Worm (Caenorhabditis elegans): ENCODE data around the gene cwn-1.
"Not testable (repeated sequence)": the region's sequence is repeated elsewhere in the genome, so short reads cannot be mapped to it uniquely, and the experiment has no call there.

Gene cwn-1

DNA sequence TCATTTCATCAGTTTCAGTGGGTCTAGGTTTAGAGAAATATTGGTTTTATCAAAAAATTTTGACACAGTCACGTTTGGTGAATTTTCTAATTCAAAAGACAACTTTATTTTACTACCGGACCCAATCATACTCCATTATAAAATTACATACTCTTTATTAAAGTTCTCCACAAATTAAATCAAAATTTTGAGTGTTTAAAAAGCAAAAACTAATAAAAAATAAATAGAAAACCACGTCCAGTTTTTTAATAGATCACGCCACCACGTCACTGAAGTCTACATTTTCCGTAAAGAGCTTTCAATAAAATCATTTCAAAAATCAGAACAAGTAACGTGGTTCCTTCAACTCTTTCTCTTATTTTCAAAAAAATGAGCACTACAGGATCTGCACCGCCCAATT is 27.5 kb downstream of the cwn-1 start, which contains the start of gene txt-1:
txt-1 (plus strand) TSS at position 301 of the 400 bp plus-strand sequence.
- TF ChIP-seq tab-1 (GFP tag; IDR thresholded peaks at IDR 0.05) (no peak), med-1 (GFP tag; optimal IDR thresholded peaks at IDR 0.05; ENCODE audit: insufficient read depth) (no peak), cog-1 (tag; optimal IDR thresholded peaks at IDR 0.05) (no peak), ztf-23 (GFP tag; IDR thresholded peaks at IDR 0.05) (no peak), klf-2 (GFP tag; conservative IDR thresholded peaks at IDR 0.05) (no peak), flt-1 (GFP tag; IDR thresholded peaks at IDR 0.05) (no peak), ztf-29 (GFP tag; IDR thresholded peaks at IDR 0.05) (no peak), T22C8.4 (GFP tag; IDR thresholded peaks at IDR 0.05) (no peak), ref-1 (GFP tag; conservative IDR thresholded peaks at IDR 0.05) (no peak)

DNA sequence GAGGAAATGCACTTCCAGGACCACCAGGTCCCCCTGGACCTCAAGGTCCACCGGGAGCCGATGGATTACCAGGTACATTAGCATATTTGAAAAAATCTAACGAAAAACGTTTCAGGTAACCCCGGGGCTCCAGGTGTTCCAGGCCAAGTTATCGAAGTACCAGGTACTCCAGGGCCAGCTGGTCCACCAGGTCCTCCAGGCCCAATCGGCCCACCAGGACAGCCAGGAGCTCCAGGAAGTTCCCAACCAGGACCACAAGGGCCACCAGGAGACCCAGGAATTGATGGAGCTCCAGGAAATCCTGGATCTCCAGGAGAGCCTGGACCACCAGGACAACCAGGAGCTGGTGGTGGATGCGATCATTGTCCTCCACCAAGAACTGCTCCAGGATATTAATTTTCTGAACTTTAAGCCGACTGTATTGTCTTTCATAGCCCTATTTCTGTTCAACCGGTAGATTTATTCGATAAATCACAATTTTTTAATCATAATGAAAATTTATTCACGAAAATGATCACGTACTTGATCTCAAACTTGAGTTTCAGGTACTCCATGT is 28.0 kb downstream of the cwn-1 start:
- TF ChIP-seq flt-1 (GFP tag; IDR thresholded peaks at IDR 0.05) (no peak), ztf-29 (GFP tag; IDR thresholded peaks at IDR 0.05) (no peak), ztf-23 (GFP tag; IDR thresholded peaks at IDR 0.05) (no peak), klf-2 (GFP tag; conservative IDR thresholded peaks at IDR 0.05) (no peak), tab-1 (GFP tag; IDR thresholded peaks at IDR 0.05) (no peak), med-1 (GFP tag; optimal IDR thresholded peaks at IDR 0.05; ENCODE audit: insufficient read depth) (no peak), ref-1 (GFP tag; conservative IDR thresholded peaks at IDR 0.05) (no peak), cog-1 (tag; optimal IDR thresholded peaks at IDR 0.05) (no peak), T22C8.4 (GFP tag; IDR thresholded peaks at IDR 0.05) (no peak)

ce11 chrII:104234-104633 is 29.2 kb downstream of the cwn-1 start, which contains the start of gene col-68:
TSS of gene col-68 (plus strand) at chrII:104534.
- TF ChIP-seq flt-1 (GFP tag; IDR thresholded peaks at IDR 0.05) (no peak), cog-1 (tag; optimal IDR thresholded peaks at IDR 0.05) (no peak)

DNA sequence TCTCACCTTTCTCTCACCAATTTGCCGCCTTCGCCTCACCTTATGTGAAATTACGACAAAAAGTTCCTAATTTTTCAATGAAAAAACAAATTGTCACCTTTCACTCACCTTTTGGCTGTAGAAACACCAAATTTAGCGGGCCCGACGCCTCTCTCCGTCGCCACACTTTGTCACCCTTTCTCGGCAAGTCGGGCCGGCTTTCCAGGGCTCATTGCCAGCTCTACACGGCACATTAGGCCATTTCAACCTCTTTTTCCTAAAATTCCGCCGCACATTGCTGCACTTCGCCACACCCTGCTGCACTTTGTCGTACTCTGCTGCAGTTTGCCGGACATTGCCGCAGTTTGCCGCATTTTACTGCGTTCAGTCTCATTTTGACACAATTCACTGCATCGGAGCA is 32.2 kb downstream of the cwn-1 start:
- no peak for TF ChIP-seq T22C8.4 (GFP tag; IDR thresholded peaks at IDR 0.05)
- TF ChIP-seq tab-1 (GFP tag; IDR thresholded peaks at IDR 0.05) = no peak
- TF ChIP-seq flt-1 (GFP tag; IDR thresholded peaks at IDR 0.05) = no peak
- TF ChIP-seq klf-2 (GFP tag; conservative IDR thresholded peaks at IDR 0.05) = no peak

DNA sequence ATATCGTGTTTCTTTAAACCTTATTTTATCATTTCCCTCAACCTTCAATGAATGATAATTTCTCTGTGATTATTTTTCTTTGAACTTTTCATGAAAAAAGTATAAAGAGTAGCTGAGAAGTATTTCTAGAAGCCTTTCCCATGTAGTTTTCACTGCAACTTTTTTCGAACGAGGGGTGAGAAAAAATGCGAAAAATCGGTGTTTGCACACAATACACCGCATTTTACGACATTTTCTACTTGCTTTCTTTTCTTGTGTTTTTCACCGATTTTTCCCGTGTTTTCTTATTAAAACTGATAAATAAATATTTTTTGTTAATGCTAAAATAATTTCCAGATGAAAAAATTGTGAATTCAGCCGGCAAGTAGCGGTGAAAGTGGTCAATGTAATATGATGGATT is 34.5 kb downstream of the cwn-1 start, which contains the start of gene C50D2.10:
C50D2.10 (plus strand) TSS at position 245 of the 400 bp plus-strand sequence.
- TF ChIP-seq cog-1 (tag; optimal IDR thresholded peaks at IDR 0.05); T22C8.4 (GFP tag; IDR thresholded peaks at IDR 0.05); ztf-23 (GFP tag; IDR thresholded peaks at IDR 0.05): not testable (repeated sequence)

DNA sequence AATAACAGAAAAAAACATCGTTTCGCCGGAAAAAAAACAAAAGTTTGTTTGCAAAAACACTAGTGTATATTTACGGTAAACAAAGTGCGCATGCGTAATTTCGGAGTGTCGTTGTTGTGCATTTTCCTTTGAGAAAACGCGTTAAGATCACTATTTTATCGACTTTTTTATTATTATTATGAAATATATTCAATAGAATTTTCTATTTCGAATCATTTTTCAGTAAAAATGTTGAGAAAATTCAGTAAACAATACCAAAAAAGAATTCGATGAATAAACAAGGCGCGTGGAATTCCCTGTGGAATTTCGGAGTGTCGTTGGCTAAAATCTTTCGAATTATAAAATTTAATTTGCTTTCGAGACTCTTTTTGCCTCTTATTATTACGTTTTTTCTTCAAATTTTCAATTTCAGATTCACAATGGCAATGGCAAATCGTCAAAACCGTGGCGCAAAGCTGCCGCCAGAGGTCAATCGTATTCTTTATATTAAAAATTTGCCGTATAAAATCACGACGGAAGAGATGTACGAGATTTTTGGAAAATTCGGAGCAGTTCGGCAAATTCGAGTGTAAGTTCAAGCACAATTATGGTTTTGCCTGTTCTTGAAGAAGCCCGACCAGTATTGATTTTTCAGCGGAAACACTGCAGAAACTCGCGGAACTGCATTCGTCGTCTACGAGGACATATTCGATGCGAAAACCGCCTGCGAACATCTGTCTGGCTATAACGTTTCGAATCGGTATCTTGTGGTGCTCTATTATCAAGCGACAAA is 35.2 kb downstream of the cwn-1 start, which contains the start of the genes luc-7L3 and sftb-6:
luc-7L3 (minus strand) TSS at position 36 of the 772 bp plus-strand sequence.
sftb-6 (plus strand) TSS at position 413 of the 772 bp plus-strand sequence.
- TF ChIP-seq klf-2 (GFP tag; conservative IDR thresholded peaks at IDR 0.05) (no peak), ztf-23 (GFP tag; IDR thresholded peaks at IDR 0.05) (no peak), T22C8.4 (GFP tag; IDR thresholded peaks at IDR 0.05) (peak; percentile 28; the same call in 1 of the 2 replicates), flt-1 (GFP tag; IDR thresholded peaks at IDR 0.05) (no peak), med-1 (GFP tag; optimal IDR thresholded peaks at IDR 0.05; ENCODE audit: insufficient read depth) (no peak), tab-1 (GFP tag; IDR thresholded peaks at IDR 0.05) (no peak), cog-1 (tag; optimal IDR thresholded peaks at IDR 0.05) (peak; percentile 13), ztf-29 (GFP tag; IDR thresholded peaks at IDR 0.05) (no peak), ref-1 (GFP tag; conservative IDR thresholded peaks at IDR 0.05) (no peak)

- no peak for TF ChIP-seq ref-1 (GFP tag; conservative IDR thresholded peaks at IDR 0.05)
- no peak for TF ChIP-seq flt-1 (GFP tag; IDR thresholded peaks at IDR 0.05)
- no peak for TF ChIP-seq ztf-23 (GFP tag; IDR thresholded peaks at IDR 0.05)
- no peak for TF ChIP-seq med-1 (GFP tag; optimal IDR thresholded peaks at IDR 0.05; ENCODE audit: insufficient read depth)
- TF ChIP-seq klf-2 (GFP tag; conservative IDR thresholded peaks at IDR 0.05) = no peak
- no peak for TF ChIP-seq tab-1 (GFP tag; IDR thresholded peaks at IDR 0.05)
- TF ChIP-seq cog-1 (tag; optimal IDR thresholded peaks at IDR 0.05) = no peak
- no peak for TF ChIP-seq ztf-29 (GFP tag; IDR thresholded peaks at IDR 0.05)
- no peak for TF ChIP-seq T22C8.4 (GFP tag; IDR thresholded peaks at IDR 0.05)
Observed at ce11 chrII:95177-95576, 38.2 kb downstream of the cwn-1 start, which contains the start of gene C50D2.7. TSS of gene C50D2.7 (minus strand) at chrII:95277.

- TF ChIP-seq med-1 (GFP tag; optimal IDR thresholded peaks at IDR 0.05; ENCODE audit: insufficient read depth) = no peak
- TF ChIP-seq cog-1 (tag; optimal IDR thresholded peaks at IDR 0.05) = no peak
- TF ChIP-seq ztf-23 (GFP tag; IDR thresholded peaks at IDR 0.05) = no peak
- no peak for TF ChIP-seq tab-1 (GFP tag; IDR thresholded peaks at IDR 0.05)
- TF ChIP-seq flt-1 (GFP tag; IDR thresholded peaks at IDR 0.05) = no peak
- no peak for TF ChIP-seq ztf-29 (GFP tag; IDR thresholded peaks at IDR 0.05)
- TF ChIP-seq klf-2 (GFP tag; conservative IDR thresholded peaks at IDR 0.05) = no peak
- TF ChIP-seq T22C8.4 (GFP tag; IDR thresholded peaks at IDR 0.05) = no peak
- no peak for TF ChIP-seq ref-1 (GFP tag; conservative IDR thresholded peaks at IDR 0.05)
Observed at ce11 chrII:91419-91818, 42.0 kb downstream of the cwn-1 start, which contains the start of gene mcat-1. TSS of gene mcat-1 (minus strand) at chrII:91519.

- TF ChIP-seq flt-1 (GFP tag; IDR thresholded peaks at IDR 0.05) (no peak), cog-1 (tag; optimal IDR thresholded peaks at IDR 0.05) (no peak), klf-2 (GFP tag; conservative IDR thresholded peaks at IDR 0.05) (no peak), T22C8.4 (GFP tag; IDR thresholded peaks at IDR 0.05) (no peak), ref-1 (GFP tag; conservative IDR thresholded peaks at IDR 0.05) (no peak), tab-1 (GFP tag; IDR thresholded peaks at IDR 0.05) (no peak), ztf-29 (GFP tag; IDR thresholded peaks at IDR 0.05) (no peak), ztf-23 (GFP tag; IDR thresholded peaks at IDR 0.05) (no peak), med-1 (GFP tag; optimal IDR thresholded peaks at IDR 0.05; ENCODE audit: insufficient read depth) (no peak)
Observed at ce11 chrII:87937-88336, 45.5 kb downstream of the cwn-1 start.

Measured in whole organism, midembryonic.